Worm (Caenorhabditis elegans) whole organism, L1 larva: Measurements from ENCODE around the gene hpo-30.
A peak's percentile ranks its signal among the peaks of the same experiment; 100 is the strongest.

Source experiments
- C04F5.9 ChIP-seq: sonication (generic microtip); optimal IDR thresholded peaks from 2 replicates; lab custom pipeline; 2016; ENCODE audit warnings: missing genetic modification characterization, missing compliant biosample characterization
- C16A3.4 ChIP-seq: fragments of 150-350 bp; optimal IDR thresholded peaks from 2 replicates; lab custom pipeline; 2014; ENCODE audit warnings: missing biosample characterization, missing genetic modification characterization
- C34B4.2 ChIP-seq: sonication (generic microtip); optimal IDR thresholded peaks from 2 replicates; lab custom pipeline; 2017; ENCODE audit warnings: mild to moderate bottlenecking, missing genetic modification characterization, missing compliant biosample characterization
- aha-1 ChIP-seq: fragments of 150-350 bp; optimal IDR thresholded peaks from 2 replicates; lab custom pipeline; 2014; ENCODE audit warnings: missing biosample characterization, missing genetic modification characterization
- alr-1 ChIP-seq: fragments of 200-800 bp; sonication (Bioruptor generic); optimal IDR thresholded peaks from 2 replicates; lab custom pipeline; 2018; ENCODE audit warnings: borderline replicate concordance, mild to moderate bottlenecking, missing genetic modification characterization, missing compliant biosample characterization
- aly-2 ChIP-seq: fragments of 150-350 bp; optimal IDR thresholded peaks from 2 replicates; lab custom pipeline; 2014; ENCODE audit warnings: missing biosample characterization, missing genetic modification characterization
- ama-1 ChIP-seq: fragments of 150-350 bp; optimal IDR thresholded peaks from 2 replicates; lab custom pipeline; 2014
- blmp-1 ChIP-seq: fragments of 150-350 bp; optimal IDR thresholded peaks from 2 replicates; lab custom pipeline; 2014; ENCODE audit warnings: missing biosample characterization, missing genetic modification characterization
- ceh-8 ChIP-seq: fragments of 200-800 bp; sonication (Bioruptor generic); optimal IDR thresholded peaks from 2 replicates; lab custom pipeline; 2018; ENCODE audit warnings: mild to moderate bottlenecking, missing genetic modification characterization, moderate library complexity, missing compliant biosample characterization
- ceh-82 ChIP-seq, 3 experiments: fragments of 150-350 bp in 1 of 3; sonication (generic microtip) in 2 of 3; optimal IDR thresholded peaks; 2 replicates each; lab custom pipeline; 2014 to 2017; ENCODE audit warnings: missing biosample characterization in 3 of 3, missing genetic modification characterization in 3 of 3
- ceh-88 ChIP-seq: fragments of 200-800 bp; sonication (Bioruptor generic); IDR thresholded peaks from 2 replicates; pipeline ENCODE4 v1.3.6; 2022; ENCODE audit warnings: missing genetic modification characterization, missing compliant biosample characterization
- dpl-1 ChIP-seq, 3 experiments: fragments of 150-350 bp in 2 of 3; sonication (generic microtip) in 1 of 3; optimal IDR thresholded peaks; 2 replicates each; lab custom pipeline; 2014 to 2017; ENCODE audit warnings: missing biosample characterization in 3 of 3, missing genetic modification characterization in 3 of 3, missing genetic modification reagents in 3 of 3
- efl-1 ChIP-seq, 4 experiments: fragments of 150-350 bp; optimal IDR thresholded peaks in 3 of 4; peaks in 1 of 4; 1 replicate in 1 of 4; 2 replicates in 3 of 4; lab custom pipeline; 2014; ENCODE audit warnings: missing biosample characterization in 2 of 4, missing genetic modification characterization in 2 of 4, missing genetic modification reagents in 2 of 4
- egl-13 ChIP-seq: sonication (generic microtip); optimal IDR thresholded peaks from 2 replicates; lab custom pipeline; 2016; ENCODE audit warnings: missing genotype, missing genetic modification reagents, missing genetic modification characterization, missing compliant biosample characterization
- elt-2 ChIP-seq: sonication (generic microtip); optimal IDR thresholded peaks from 2 replicates; lab custom pipeline; 2016; ENCODE audit warnings: missing genetic modification characterization, mild to moderate bottlenecking, inconsistent platforms, missing compliant biosample characterization, missing genetic modification reagents
- elt-3 ChIP-seq, 6 experiments: fragments of 150-350 bp in 1 of 6; sonication (generic microtip); optimal IDR thresholded peaks; 2 replicates each; lab custom pipeline; 2017 to 2018; ENCODE audit warnings: missing biosample characterization in 6 of 6, missing genetic modification characterization in 6 of 6, inconsistent platforms in 1 of 6
- ets-5 ChIP-seq: fragments of 200-800 bp; sonication (Bioruptor generic); IDR thresholded peaks from 2 replicates; pipeline ENCODE4 v1.3.6; 2022; ENCODE audit warnings: missing genetic modification characterization, missing compliant biosample characterization
- fos-1 ChIP-seq: fragments of 150-350 bp; optimal IDR thresholded peaks from 2 replicates; lab custom pipeline; 2014; ENCODE audit warnings: missing biosample characterization, missing genetic modification characterization
- hlh-17 ChIP-seq: fragments of 200-800 bp; sonication (Bioruptor generic); optimal IDR thresholded peaks from 2 replicates; lab custom pipeline; 2018; ENCODE audit warnings: missing genetic modification characterization, mild to moderate bottlenecking, missing compliant biosample characterization, moderate library complexity, borderline replicate concordance
- irx-1 ChIP-seq: sonication (generic microtip); optimal IDR thresholded peaks from 2 replicates; lab custom pipeline; 2016; ENCODE audit warnings: missing genetic modification characterization, missing compliant biosample characterization
- jun-1 ChIP-seq: fragments of 150-350 bp; optimal IDR thresholded peaks from 2 replicates; lab custom pipeline; 2014; ENCODE audit warnings: missing biosample characterization, missing genetic modification reagents, missing genetic modification characterization
- lin-13 ChIP-seq: fragments of 150-350 bp; optimal IDR thresholded peaks from 2 replicates; lab custom pipeline; 2014; ENCODE audit warnings: missing biosample characterization, missing genetic modification reagents, missing genetic modification characterization
- lin-14 ChIP-seq: fragments of 200-800 bp; sonication (Bioruptor generic); optimal IDR thresholded peaks from 2 replicates; lab custom pipeline; 2018; ENCODE audit warnings: mild to moderate bottlenecking, missing genetic modification characterization, moderate library complexity, missing compliant biosample characterization
- lin-35 ChIP-seq, 2 experiments: fragments of 150-350 bp; optimal IDR thresholded peaks; 2 replicates each; lab custom pipeline; 2014; ENCODE audit warnings: missing biosample characterization in 2 of 2, missing genetic modification characterization in 2 of 2, missing genetic modification reagents in 2 of 2
- lin-39 ChIP-seq: fragments of 150-350 bp; optimal IDR thresholded peaks from 2 replicates; lab custom pipeline; 2014; ENCODE audit warnings: missing biosample characterization, missing genetic modification reagents, missing genetic modification characterization
- lsy-2 ChIP-seq, 2 experiments: fragments of 150-350 bp; optimal IDR thresholded peaks; 2 replicates each; lab custom pipeline; 2014; ENCODE audit warnings: missing biosample characterization in 2 of 2, missing genetic modification characterization in 2 of 2
- mab-9 ChIP-seq: fragments of 200-800 bp; sonication (Bioruptor generic); IDR thresholded peaks from 2 replicates; pipeline ENCODE4 v1.3.6; 2022; ENCODE audit warnings: missing genetic modification reagents, missing genetic modification characterization, missing compliant biosample characterization
- mdl-1 ChIP-seq, 2 experiments: fragments of 150-350 bp; optimal IDR thresholded peaks; 2 replicates each; lab custom pipeline; 2014 to 2017; ENCODE audit warnings: missing biosample characterization in 2 of 2, missing genetic modification characterization in 2 of 2, inconsistent platforms in 1 of 2
- mef-2 ChIP-seq: fragments of 150-350 bp; optimal IDR thresholded peaks from 2 replicates; lab custom pipeline; 2014; ENCODE audit warnings: missing biosample characterization, missing genetic modification characterization
- mep-1 ChIP-seq: fragments of 150-350 bp; optimal IDR thresholded peaks from 2 replicates; lab custom pipeline; 2014; ENCODE audit warnings: missing biosample characterization, missing genetic modification characterization
- nhr-12 ChIP-seq: sonication (generic microtip); optimal IDR thresholded peaks from 2 replicates; lab custom pipeline; 2017; ENCODE audit warnings: missing biosample characterization, missing genetic modification characterization
- nhr-19 ChIP-seq: fragments of 200-800 bp; sonication (Bioruptor generic); conservative IDR thresholded peaks from 2 replicates; pipeline ENCODE4 v1.3.6; 2022; ENCODE audit warnings: missing genetic modification characterization, missing compliant biosample characterization
- nhr-20 ChIP-seq: sonication (generic microtip); optimal IDR thresholded peaks from 2 replicates; lab custom pipeline; 2016; ENCODE audit warnings: mild to moderate bottlenecking, missing genetic modification characterization, missing compliant biosample characterization
- nhr-237 ChIP-seq: fragments of 150-350 bp; optimal IDR thresholded peaks from 2 replicates; lab custom pipeline; 2014; ENCODE audit warnings: missing biosample characterization, missing genetic modification characterization
- nhr-47 ChIP-seq: sonication (generic microtip); optimal IDR thresholded peaks from 2 replicates; lab custom pipeline; 2016; ENCODE audit warnings: mild to moderate bottlenecking, missing genetic modification characterization, moderate library complexity, missing compliant biosample characterization
- nhr-71 ChIP-seq: sonication (generic microtip); optimal IDR thresholded peaks from 2 replicates; lab custom pipeline; 2016; ENCODE audit warnings: mild to moderate bottlenecking, missing genetic modification characterization, moderate library complexity, missing compliant biosample characterization
- nhr-76 ChIP-seq: sonication (generic microtip); optimal IDR thresholded peaks from 2 replicates; lab custom pipeline; 2017; ENCODE audit warnings: missing biosample characterization, missing genetic modification characterization
- nhr-77 ChIP-seq: fragments of 150-350 bp; optimal IDR thresholded peaks from 2 replicates; lab custom pipeline; 2014; ENCODE audit warnings: missing biosample characterization, missing genetic modification characterization
- nhr-85 ChIP-seq: sonication (generic microtip); peaks from one replicate; lab custom pipeline; 2016; ENCODE audit warnings: missing genetic modification characterization, inconsistent platforms, missing compliant biosample characterization
- nhr-90 ChIP-seq: sonication (generic microtip); optimal IDR thresholded peaks from 2 replicates; lab custom pipeline; 2016; ENCODE audit warnings: mild to moderate bottlenecking, missing genetic modification characterization, missing compliant biosample characterization; ENCODE audit not compliant: poor library complexity
- pqm-1 ChIP-seq: sonication (generic microtip); optimal IDR thresholded peaks from 3 replicates; lab custom pipeline; 2017; ENCODE audit warnings: missing biosample characterization, missing genetic modification characterization
- skn-1 ChIP-seq: fragments of 150-350 bp; optimal IDR thresholded peaks from 2 replicates; lab custom pipeline; 2014; ENCODE audit warnings: missing biosample characterization, missing genetic modification characterization
- snpc-4 ChIP-seq: fragments of 150-350 bp; optimal IDR thresholded peaks from 2 replicates; lab custom pipeline; 2014; ENCODE audit warnings: missing biosample characterization, missing genetic modification characterization
- snu-23 ChIP-seq: sonication (generic microtip); optimal IDR thresholded peaks from 2 replicates; lab custom pipeline; 2016; ENCODE audit warnings: missing genetic modification characterization, missing compliant biosample characterization
- sox-4 ChIP-seq: sonication (generic microtip); optimal IDR thresholded peaks from 2 replicates; lab custom pipeline; 2016; ENCODE audit warnings: missing genetic modification characterization, missing compliant biosample characterization
- sup-37 ChIP-seq: fragments of 200-800 bp; sonication (Bioruptor generic); optimal IDR thresholded peaks from 2 replicates; lab custom pipeline; 2018; ENCODE audit warnings: mild to moderate bottlenecking, missing genetic modification characterization, missing compliant biosample characterization
- swsn-7 ChIP-seq: sonication (generic microtip); optimal IDR thresholded peaks from 2 replicates; lab custom pipeline; 2016; ENCODE audit warnings: missing genetic modification characterization, missing compliant biosample characterization
- tbx-2 ChIP-seq: sonication (generic microtip); optimal IDR thresholded peaks from 2 replicates; lab custom pipeline; 2016; ENCODE audit warnings: missing genetic modification characterization, missing compliant biosample characterization
- unc-130 ChIP-seq: fragments of 150-350 bp; optimal IDR thresholded peaks from 2 replicates; lab custom pipeline; 2017; ENCODE audit warnings: missing biosample characterization, missing genetic modification characterization, inconsistent platforms
- unc-30 ChIP-seq: sonication (generic microtip); optimal IDR thresholded peaks from 2 replicates; lab custom pipeline; 2017; ENCODE audit warnings: missing biosample characterization, missing genetic modification characterization
- xbp-1 ChIP-seq: sonication (generic microtip); optimal IDR thresholded peaks from 2 replicates; lab custom pipeline; 2016; ENCODE audit warnings: missing genetic modification characterization, missing compliant biosample characterization
- zip-4 ChIP-seq: fragments of 200-800 bp; sonication (Bioruptor generic); optimal IDR thresholded peaks from 2 replicates; lab custom pipeline; 2018; ENCODE audit warnings: mild to moderate bottlenecking, missing genetic modification characterization, moderate library complexity, missing compliant biosample characterization
- ztf-4 ChIP-seq: fragments of 150-350 bp; optimal IDR thresholded peaks from 2 replicates; lab custom pipeline; 2014; ENCODE audit warnings: missing biosample characterization, missing genetic modification characterization

hpo-30 gene

ce11 chrV:12300166-12300565 is 10.0 kb downstream of the hpo-30 start:
- TF ChIP-seq jun-1 (tag; lab: Kevin White, UChicago) (peak; percentile 77), nhr-77 (tag; lab: Kevin White, UChicago) (peak; percentile 64), lin-13 (peak; percentile 50), mef-2 (tag; lab: Kevin White, UChicago) (no peak), snpc-4 (tag; lab: Kevin White, UChicago) (no peak), nhr-47 (tag; lab: Kevin White, UChicago) (peak; percentile 35), elt-3 (tag; optimal IDR thresholded peaks at IDR 0.05; lab: Kevin White, UChicago) (peak in 3 of 6 experiments; percentile 83 to 92 (median 89)), egl-13 (tag; lab: Kevin White, UChicago) (no peak), ztf-4 (tag; lab: Kevin White, UChicago) (no peak), nhr-19 (GFP tag; lab: Robert Waterston, UW) (peak; percentile 63), dpl-1 (GFP tag; optimal IDR thresholded peaks at IDR 0.05; lab: Kevin White, UChicago) (peak; percentile 10 to 57 (median 16)), xbp-1 (tag; lab: Kevin White, UChicago) (peak; percentile 18), ceh-82 (tag; optimal IDR thresholded peaks at IDR 0.05; lab: Kevin White, UChicago) (peak; percentile 5 to 28 (median 19)), C16A3.4 (tag; lab: Kevin White, UChicago) (peak; percentile 76), aha-1 (tag; lab: Kevin White, UChicago) (no peak), C04F5.9 (tag; lab: Kevin White, UChicago) (no peak), skn-1 (tag; lab: Kevin White, UChicago) (peak; percentile 60), pqm-1 (tag; lab: Kevin White, UChicago) (no peak), lin-39 (no peak), C34B4.2 (tag; lab: Kevin White, UChicago) (no peak), swsn-7 (peak; percentile 37), irx-1 (tag; lab: Kevin White, UChicago) (peak; percentile 49), snu-23 (peak; percentile 76), nhr-76 (no peak), lsy-2 (tag; optimal IDR thresholded peaks at IDR 0.05; lab: Kevin White, UChicago) (peak; percentile 56 to 85), mep-1 (tag; lab: Kevin White, UChicago) (peak; percentile 73), ceh-8 (GFP tag; lab: Kevin White, UChicago) (no peak), blmp-1 (peak; percentile 97), ceh-88 (GFP tag; lab: Robert Waterston, UW) (no peak), sox-4 (tag; lab: Kevin White, UChicago) (no peak), aly-2 (tag; lab: Kevin White, UChicago) (no peak), nhr-85 (tag; lab: Kevin White, UChicago) (peak; percentile 96), sup-37 (GFP tag; lab: Kevin White, UChicago) (no peak), nhr-90 (tag; lab: Kevin White, UChicago) (peak; percentile 77), alr-1 (tag; lab: Kevin White, UChicago) (no peak), tbx-2 (tag; lab: Kevin White, UChicago) (peak; percentile 49), nhr-20 (tag; lab: Kevin White, UChicago) (peak; percentile 81), fos-1 (peak; percentile 62), lin-14 (GFP tag; lab: Kevin White, UChicago) (peak; percentile 84), ama-1 (lab: Kevin White, UChicago) (peak; percentile 35), nhr-71 (peak; percentile 81), unc-30 (tag; lab: Kevin White, UChicago) (no peak), nhr-237 (tag; lab: Kevin White, UChicago) (no peak), hlh-17 (GFP tag; lab: Kevin White, UChicago) (no peak), efl-1 (optimal IDR thresholded peaks at IDR 0.05; lab: Kevin White, UChicago) (peak; percentile 58 to 72), efl-1 (GFP tag; optimal IDR thresholded peaks at IDR 0.05 in 1 of 2; lab: Kevin White, UChicago) (peak; percentile 3 to 91), elt-2 (tag; lab: Kevin White, UChicago) (peak; percentile 43), mab-9 (GFP tag; lab: Robert Waterston, UW) (no peak), nhr-12 (tag; lab: Kevin White, UChicago) (no peak), lin-35 (GFP tag; optimal IDR thresholded peaks at IDR 0.05; lab: Kevin White, UChicago) (peak; percentile 16 to 85), zip-4 (GFP tag; lab: Kevin White, UChicago) (no peak), ets-5 (GFP tag; lab: Robert Waterston, UW) (no peak), mdl-1 (tag; optimal IDR thresholded peaks at IDR 0.05; lab: Kevin White, UChicago) (peak in 1 of 2 experiments; percentile 84), unc-130 (tag; lab: Kevin White, UChicago) (peak; percentile 50)
